Worm (Caenorhabditis elegans): ENCODE data around the gene W05B2.2.

DNA sequence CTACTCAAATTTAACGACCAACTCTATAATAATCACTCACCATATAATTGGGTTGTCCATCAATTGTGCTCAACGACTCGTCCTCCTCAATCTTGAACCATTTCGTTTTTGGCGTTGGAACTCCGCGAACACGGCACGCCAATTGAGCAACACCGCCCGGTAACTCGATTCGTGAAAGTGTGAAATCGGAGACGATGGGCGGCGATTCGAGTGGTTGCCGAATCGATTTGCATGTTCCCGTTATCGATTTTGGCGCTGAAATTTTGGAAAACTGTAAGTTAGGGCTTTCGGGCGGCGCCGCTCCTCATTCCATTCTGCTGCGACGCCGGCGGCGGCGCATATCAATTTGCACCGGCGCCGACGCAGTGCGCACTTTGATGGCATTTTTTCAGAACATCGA, 15.2 kb downstream of the W05B2.2 start:
- TF ChIP-seq him-1 (tag; optimal IDR thresholded peaks at IDR 0.05) (no peak), W03F9.2 (tag; optimal IDR thresholded peaks at IDR 0.05) (no peak)
